Fruit fly (Drosophila melanogaster): ENCODE data around the gene Fit1.

The Fit1 gene

DNA sequence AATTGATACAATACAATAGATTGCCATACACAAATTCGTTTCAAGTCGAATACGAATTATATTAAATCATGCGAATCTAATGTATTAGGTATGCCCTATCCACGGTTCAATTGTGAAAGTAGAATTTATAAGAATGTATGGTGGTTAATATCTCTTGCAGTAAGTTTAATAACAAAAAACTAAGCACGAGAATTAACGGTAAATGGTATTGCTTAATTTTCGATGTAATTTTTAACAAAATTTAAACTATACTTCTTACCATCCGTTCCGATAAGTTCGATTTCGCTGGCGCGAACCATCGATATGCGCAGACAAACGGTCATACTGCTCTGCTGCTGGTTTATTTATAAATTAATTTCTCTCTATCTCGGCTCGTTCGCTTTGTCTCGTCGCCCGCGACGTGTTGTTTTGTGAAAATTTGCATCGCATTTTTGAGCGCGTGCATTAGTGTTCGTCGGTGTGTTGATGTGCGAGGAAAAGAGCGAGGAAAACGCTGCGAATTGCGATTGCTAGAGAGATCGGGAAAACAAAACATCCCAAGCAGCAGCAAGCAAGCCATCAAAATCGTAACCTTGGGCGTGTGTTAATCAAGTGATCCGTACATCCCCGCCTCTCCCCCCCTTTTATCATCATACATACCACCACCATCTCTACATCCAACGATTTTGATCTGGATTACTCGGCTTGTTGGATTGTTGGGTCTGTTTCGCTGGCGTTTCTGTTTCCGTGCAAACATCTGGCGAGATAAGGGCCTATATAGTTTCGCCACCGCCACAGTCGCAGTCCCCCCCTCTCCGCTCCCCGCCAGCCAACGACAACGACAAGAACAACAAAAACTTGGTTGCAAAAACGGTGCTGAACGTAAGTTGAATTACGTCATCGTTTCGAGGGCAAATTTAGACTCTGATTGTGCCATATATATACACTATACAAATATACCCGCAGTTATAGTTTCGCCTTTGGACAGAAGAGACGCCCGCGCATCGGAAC is at the start of gene Fit1 (continued):
- TF ChIP-seq Scr (GFP tag; IDR thresholded peaks at IDR 0.05; ENCODE audit: partially characterized antibody) (peak; percentile 53), gro (GFP tag; optimal IDR thresholded peaks at IDR 0.05) (no peak), crp (GFP tag; optimal IDR thresholded peaks at IDR 0.05) (no peak), HLH54F (GFP tag; optimal IDR thresholded peaks at IDR 0.05) (no peak), CG17328 (GFP tag; IDR thresholded peaks at IDR 0.05) (no peak), tx (GFP tag; optimal IDR thresholded peaks at IDR 0.05) (no peak), CG9817 (tag; optimal IDR thresholded peaks at IDR 0.05) (no peak), ind (GFP tag; optimal IDR thresholded peaks at IDR 0.05) (no peak), CG30403 (GFP tag; optimal IDR thresholded peaks at IDR 0.05) (no peak), Fer1 (GFP tag; optimal IDR thresholded peaks at IDR 0.05) (peak; percentile 35), CG9215 (GFP tag; IDR thresholded peaks at IDR 0.05) (no peak), Atf-2 (GFP tag; optimal IDR thresholded peaks at IDR 0.05) (no peak), CG15696 (tag; optimal IDR thresholded peaks at IDR 0.05) (no peak), CG2116 (GFP tag; optimal IDR thresholded peaks at IDR 0.05) (peak; percentile 25), chn (GFP tag; optimal IDR thresholded peaks at IDR 0.05) (no peak), CG32532 (GFP tag; IDR thresholded peaks at IDR 0.05) (no peak), ato (GFP tag; IDR thresholded peaks at IDR 0.05; ENCODE audit: partially characterized antibody) (peak; percentile 66), otp (GFP tag; IDR thresholded peaks at IDR 0.05) (no peak), Kr (GFP tag; optimal IDR thresholded peaks at IDR 0.05) (no peak), CG7786 (GFP tag; optimal IDR thresholded peaks at IDR 0.05) (no peak), az2 (GFP tag; optimal IDR thresholded peaks at IDR 0.05) (no peak), seq (GFP tag; IDR thresholded peaks at IDR 0.05) (no peak), CG4360 (GFP tag; IDR thresholded peaks at IDR 0.05) (no peak), CG17612 (GFP tag; IDR thresholded peaks at IDR 0.05) (no peak), wor (GFP tag; IDR thresholded peaks at IDR 0.05) (no peak), CG7963 (GFP tag; IDR thresholded peaks at IDR 0.05; ENCODE audit: partially characterized antibody) (peak; percentile 56; the same call in 2 of the 3 replicates), Doc2 (GFP tag; IDR thresholded peaks at IDR 0.05) (no peak), Asciz (GFP tag; optimal IDR thresholded peaks at IDR 0.05) (no peak), nerfin-1 (tag; optimal IDR thresholded peaks at IDR 0.05) (peak; percentile 13), Sox102F (GFP tag; optimal IDR thresholded peaks at IDR 0.05) (no peak), en (GFP tag; optimal IDR thresholded peaks at IDR 0.05) (no peak), CG14667 (GFP tag; IDR thresholded peaks at IDR 0.05) (no peak), B-H1 (GFP tag; IDR thresholded peaks at IDR 0.05) (no peak), sqz (GFP tag; optimal IDR thresholded peaks at IDR 0.05) (no peak), Drgx (GFP tag; IDR thresholded peaks at IDR 0.05) (no peak), run (tag; optimal IDR thresholded peaks at IDR 0.05) (no peak), CG6254 (GFP tag; optimal IDR thresholded peaks at IDR 0.05) (no peak), YL-1 (GFP tag; optimal IDR thresholded peaks at IDR 0.05) (peak; percentile 32), CG11085 (GFP tag; IDR thresholded peaks at IDR 0.05) (no peak), dmrt11E (tag; optimal IDR thresholded peaks at IDR 0.05) (no peak), bsh (GFP tag; optimal IDR thresholded peaks at IDR 0.05) (no peak), Ravus (GFP tag; IDR thresholded peaks at IDR 0.05) (no peak), Ada2b (GFP tag; IDR thresholded peaks at IDR 0.05) (no peak), CG5953 (GFP tag; IDR thresholded peaks at IDR 0.05) (no peak), CG14014 (GFP tag; IDR thresholded peaks at IDR 0.05) (no peak), HmgZ (tag; optimal IDR thresholded peaks at IDR 0.05) (no peak), pan (optimal IDR thresholded peaks at IDR 0.05) (no peak), pan (GFP tag; optimal IDR thresholded peaks at IDR 0.05 in 1 of 2, IDR thresholded peaks at IDR 0.05 in 1 of 2) (peak in 1 of 2 experiments; percentile 7), ab (GFP tag; optimal IDR thresholded peaks at IDR 0.05) (no peak)
